Fruit fly (Drosophila melanogaster) whole organism, wandering third instar larva: ENCODE measurements around the gene sba.

ENCODE experiments used
- Abd-B ChIP-seq: fragments of >200 bp; optimal IDR thresholded peaks from 2 replicates; lab custom pipeline; 2017; ENCODE audit warnings: missing biosample characterization, missing genetic modification characterization
- CG9705 ChIP-seq: fragments of 200-800 bp; sonication (Bioruptor generic); optimal IDR thresholded peaks from 2 replicates; lab custom pipeline; 2018; ENCODE audit warnings: missing biosample characterization, mild to moderate bottlenecking, missing genetic modification characterization
- Hnf4 ChIP-seq: fragments of 200-800 bp; sonication (Bioruptor generic); optimal IDR thresholded peaks from 2 replicates; lab custom pipeline; 2016; ENCODE audit warnings: missing biosample characterization, mild to moderate bottlenecking, missing genetic modification characterization
- Myc ChIP-seq: fragments of >200 bp; optimal IDR thresholded peaks from 2 replicates; lab custom pipeline; 2017
- br ChIP-seq: fragments of 200-800 bp; sonication (Bioruptor generic); optimal IDR thresholded peaks from 2 replicates; lab custom pipeline; 2016; ENCODE audit warnings: missing biosample characterization, missing genetic modification characterization
- dl ChIP-seq, 2 experiments: fragments of 175-275, 200-275 bp in 1 of 2; fragments of 200-275 bp in 1 of 2; sonication (Bioruptor generic); optimal IDR thresholded peaks; lab custom pipeline; 2018; ENCODE audit warnings: mild to moderate bottlenecking in 2 of 2, missing biosample characterization in 2 of 2, missing genetic modification characterization in 2 of 2, moderate library complexity in 2 of 2; ENCODE audit not compliant: partially characterized antibody in 2 of 2, insufficient read depth in 1 of 2
- fru ChIP-seq: fragments of 200-800 bp; sonication (Bioruptor generic); optimal IDR thresholded peaks from 3 replicates; lab custom pipeline; 2016; ENCODE audit warnings: missing biosample characterization, mild to moderate bottlenecking, missing genetic modification characterization
- pan ChIP-seq: fragments of >200 bp; optimal IDR thresholded peaks from 2 replicates; lab custom pipeline; 2017
- psq ChIP-seq: fragments of 200-800 bp; sonication (Bioruptor generic); optimal IDR thresholded peaks from 3 replicates; lab custom pipeline; 2017; ENCODE audit warnings: missing biosample characterization, mild to moderate bottlenecking, missing genetic modification characterization, moderate library complexity
- rgr ChIP-seq: fragments of 200-800 bp; sonication (Bioruptor generic); optimal IDR thresholded peaks from 3 replicates; lab custom pipeline; 2016; ENCODE audit warnings: missing biosample characterization, mild to moderate bottlenecking, missing genetic modification characterization
- sage ChIP-seq: fragments of 200-800 bp; sonication (Bioruptor generic); optimal IDR thresholded peaks from 2 replicates; lab custom pipeline; 2016; ENCODE audit warnings: missing biosample characterization, mild to moderate bottlenecking, missing genetic modification characterization
- sv ChIP-seq: fragments of 200-800 bp; sonication (Bioruptor generic); optimal IDR thresholded peaks from 3 replicates; lab custom pipeline; 2016; ENCODE audit warnings: missing biosample characterization, missing genetic modification characterization
- tai ChIP-seq: sonication (Bioruptor generic); optimal IDR thresholded peaks from 2 replicates; lab custom pipeline; 2016; ENCODE audit warnings: missing biosample characterization, missing genetic modification characterization
- usp ChIP-seq: fragments of >200 bp; optimal IDR thresholded peaks from 2 replicates; lab custom pipeline; 2017; ENCODE audit warnings: missing biosample characterization, missing genetic modification characterization

- peak; percentile 87 for TF ChIP-seq fru (GFP tag; lab: Kevin White, UChicago)
- TF ChIP-seq pan (lab: Kevin White, UChicago), result no peak
- TF ChIP-seq tai, result peak; percentile 54
- peak; percentile 91 for TF ChIP-seq rgr (GFP tag; lab: Kevin White, UChicago)
- peak; percentile 89 for TF ChIP-seq psq
- TF ChIP-seq Hnf4, result peak; percentile 78
- no peak for TF ChIP-seq usp (GFP tag; lab: Kevin White, UChicago)
- TF ChIP-seq sage (GFP tag; lab: Kevin White, UChicago), result peak; percentile 87
- no peak for TF ChIP-seq CG9705 (GFP tag; lab: Kevin White, UChicago)
- TF ChIP-seq br (GFP tag; lab: Kevin White, UChicago), result peak; percentile 63
- no peak for TF ChIP-seq dl (GFP tag; optimal IDR thresholded peaks at IDR 0.05; lab: Kevin White, UChicago; ENCODE audit: insufficient read depth in 1 of 2, partially characterized antibody in 2 of 2)
- TF ChIP-seq sv (GFP tag; lab: Kevin White, UChicago), result peak; percentile 78
- TF ChIP-seq Abd-B (GFP tag; lab: Kevin White, UChicago), result no peak
- no peak for TF ChIP-seq Myc (lab: Kevin White, UChicago)
Observed at dm6 chr3R:23887096-23887421, 35.7 kb downstream of the sba start.
